Fruit fly (Drosophila melanogaster) whole organism, embryonic: ENCODE measurements around the gene CG2006.
A peak's percentile ranks its signal among the peaks of the same experiment; 100 is the strongest.

Experiments used
- Bgb ChIP-seq: fragments of 200-800 bp; sonication (Bioruptor generic); IDR thresholded peaks from 2 replicates; pipeline ENCODE4 v1.3.6; 2022; ENCODE audit warnings: missing biosample characterization, missing genetic modification characterization; ENCODE audit not compliant: partially characterized antibody
- CG10209 ChIP-seq: fragments of 200-800 bp; sonication (Bioruptor generic); optimal IDR thresholded peaks from 3 replicates; lab custom pipeline; 2017; ENCODE audit warnings: missing biosample characterization, mild to moderate bottlenecking, missing genetic modification characterization, missing genetic modification reagents
- CG11456 ChIP-seq: fragments of 200-800 bp; sonication (Bioruptor generic); IDR thresholded peaks from 3 replicates; pipeline ENCODE4 v1.3.6; 2022; ENCODE audit warnings: missing biosample characterization, missing genetic modification characterization
- CG12236 ChIP-seq: fragments of 200-800 bp; sonication (Bioruptor generic); optimal IDR thresholded peaks from 2 replicates; lab custom pipeline; 2016; ENCODE audit warnings: missing biosample characterization, missing genetic modification characterization
- CG12744 ChIP-seq: fragments of 200-800 bp; sonication (Bioruptor generic); optimal IDR thresholded peaks from 2 replicates; lab custom pipeline; 2016; ENCODE audit warnings: missing biosample characterization, missing genetic modification characterization
- CG13424 ChIP-seq: fragments of 200-800 bp; sonication (Bioruptor generic); optimal IDR thresholded peaks from 2 replicates; lab custom pipeline; 2019; ENCODE audit warnings: missing biosample characterization, mild to moderate bottlenecking, missing genetic modification characterization, moderate library complexity
- CG14667 ChIP-seq: fragments of 200-800 bp; sonication (Bioruptor generic); IDR thresholded peaks from 2 replicates; pipeline ENCODE4 v1.3.6; 2022; ENCODE audit warnings: missing biosample characterization, missing genetic modification characterization
- CG17328 ChIP-seq: fragments of 200-800 bp; sonication (Bioruptor generic); IDR thresholded peaks from 2 replicates; pipeline ENCODE4 v1.3.6; 2022; ENCODE audit warnings: missing biosample characterization, missing genetic modification characterization
- CG17359 ChIP-seq: fragments of 200-800 bp; sonication (Bioruptor generic); optimal IDR thresholded peaks from 3 replicates; lab custom pipeline; 2018; ENCODE audit warnings: missing biosample characterization, mild to moderate bottlenecking, missing genetic modification characterization, moderate library complexity
- CG17829 ChIP-seq: fragments of 200-800 bp; optimal IDR thresholded peaks from 2 replicates; lab custom pipeline; 2019; ENCODE audit warnings: missing biosample characterization, mild to moderate bottlenecking, missing genetic modification characterization, moderate library complexity
- CG3847 ChIP-seq: fragments of 200-800 bp; sonication (Bioruptor generic); IDR thresholded peaks from 2 replicates; pipeline ENCODE4 v1.3.6; 2022; ENCODE audit warnings: missing biosample characterization, missing genetic modification characterization
- CG4404 ChIP-seq: fragments of 200-800 bp; sonication (Bioruptor generic); IDR thresholded peaks from 2 replicates; pipeline ENCODE4 v1.3.6; 2022; ENCODE audit warnings: missing biosample characterization, missing genetic modification characterization
- CG5180 ChIP-seq: fragments of 200-800 bp; sonication (Bioruptor generic); optimal IDR thresholded peaks from 3 replicates; lab custom pipeline; 2017; ENCODE audit warnings: missing biosample characterization, missing genetic modification characterization, mild to moderate bottlenecking, moderate library complexity, missing genetic modification reagents
- CG5953 ChIP-seq: fragments of 200-800 bp; sonication (Bioruptor generic); IDR thresholded peaks from 2 replicates; pipeline ENCODE4 v1.3.6; 2022; ENCODE audit warnings: missing biosample characterization, missing genetic modification characterization
- CG6272 ChIP-seq: fragments of 200-800 bp; sonication (Bioruptor generic); IDR thresholded peaks from 2 replicates; pipeline ENCODE4 v1.3.6; 2022; ENCODE audit warnings: missing biosample characterization, missing genetic modification characterization
- CG6683 ChIP-seq: fragments of 200-800 bp; sonication (Bioruptor generic); optimal IDR thresholded peaks from 2 replicates; lab custom pipeline; 2017; ENCODE audit warnings: missing biosample characterization, mild to moderate bottlenecking, missing genetic modification characterization, missing genetic modification reagents
- CG7271 ChIP-seq: fragments of 200-800 bp; sonication (Bioruptor generic); optimal IDR thresholded peaks from 2 replicates; lab custom pipeline; 2018; ENCODE audit warnings: missing biosample characterization, mild to moderate bottlenecking, missing genetic modification characterization, moderate library complexity
- CoRest ChIP-seq: fragments of 200-800 bp; sonication (Bioruptor generic); optimal IDR thresholded peaks from 3 replicates; lab custom pipeline; 2018; ENCODE audit warnings: missing biosample characterization, mild to moderate bottlenecking, missing genetic modification characterization, moderate library complexity
- D ChIP-seq, 2 experiments: fragments of 200-800 bp in 1 of 2; fragments of >200 bp in 1 of 2; sonication (Bioruptor generic) in 1 of 2; optimal IDR thresholded peaks; 2 replicates in 1 of 2; 3 replicates in 1 of 2; lab custom pipeline; 2017; ENCODE audit warnings: mild to moderate bottlenecking in 1 of 2, missing biosample characterization in 1 of 2, missing genetic modification characterization in 1 of 2, missing genetic modification reagents in 1 of 2
- E2f1 ChIP-seq: fragments of 200-800 bp; sonication (Bioruptor generic); IDR thresholded peaks from 2 replicates; pipeline ENCODE4 v1.3.6; 2022; ENCODE audit warnings: missing biosample characterization, missing genetic modification characterization
- Ets65A ChIP-seq: fragments of 200-800 bp; sonication (Bioruptor generic); peaks from one replicate; lab custom pipeline; 2016; ENCODE audit warnings: missing biosample characterization, missing genetic modification characterization
- HLH3B ChIP-seq: fragments of 200-800 bp; sonication (Bioruptor generic); IDR thresholded peaks from 2 replicates; pipeline ENCODE4 v1.3.6; 2022; ENCODE audit warnings: missing biosample characterization, missing genetic modification characterization
- Hr3 ChIP-seq: fragments of 200-800 bp; sonication (Bioruptor generic); optimal IDR thresholded peaks from 3 replicates; lab custom pipeline; 2016; ENCODE audit warnings: missing biosample characterization, missing genetic modification characterization
- Hr51 ChIP-seq, 2 experiments: fragments of 200-800 bp; sonication (Bioruptor generic); optimal IDR thresholded peaks; 2 replicates in 1 of 2; 3 replicates in 1 of 2; lab custom pipeline; 2016 to 2018; ENCODE audit warnings: missing biosample characterization in 2 of 2, missing genetic modification characterization in 2 of 2, mild to moderate bottlenecking in 1 of 2, moderate library complexity in 1 of 2
- Med ChIP-seq: fragments of 200-800 bp; sonication (Bioruptor generic); peaks from one replicate; lab custom pipeline; 2016; ENCODE audit warnings: missing biosample characterization, missing genetic modification characterization, mild to moderate bottlenecking, inconsistent platforms, moderate library complexity
- Nf-YB ChIP-seq: fragments of 200-800 bp; sonication (Bioruptor generic); optimal IDR thresholded peaks from 3 replicates; lab custom pipeline; 2019; ENCODE audit warnings: missing biosample characterization, mild to moderate bottlenecking, missing genetic modification characterization, moderate library complexity
- Nf-YC ChIP-seq: fragments of 200-800 bp; optimal IDR thresholded peaks from 3 replicates; lab custom pipeline; 2019; ENCODE audit warnings: missing biosample characterization, mild to moderate bottlenecking, missing genetic modification characterization, moderate library complexity
- Optix ChIP-seq: fragments of 200-800 bp; sonication (Bioruptor generic); IDR thresholded peaks from 3 replicates; pipeline ENCODE4 v1.3.6; 2022; ENCODE audit warnings: missing biosample characterization, missing genetic modification characterization
- Scr ChIP-seq: fragments of 200-800 bp; sonication (Bioruptor generic); IDR thresholded peaks from 2 replicates; pipeline ENCODE4 v1.3.6; 2022; ENCODE audit warnings: missing biosample characterization, missing genetic modification characterization; ENCODE audit not compliant: partially characterized antibody
- chm ChIP-seq: fragments of 200-800 bp; sonication (Bioruptor generic); IDR thresholded peaks from 2 replicates; pipeline ENCODE4 v1.3.6; 2022; ENCODE audit warnings: missing biosample characterization, missing genetic modification characterization
- dan ChIP-seq: fragments of 200-800 bp; sonication (Bioruptor generic); IDR thresholded peaks from 2 replicates; pipeline ENCODE4 v1.3.6; 2022; ENCODE audit warnings: missing biosample characterization, missing genetic modification characterization
- en ChIP-seq: fragments of 200-800 bp; sonication (Bioruptor generic); optimal IDR thresholded peaks from 2 replicates; lab custom pipeline; 2016; ENCODE audit warnings: missing biosample characterization, missing genetic modification characterization
- fd3F ChIP-seq: fragments of 200-800 bp; sonication (Bioruptor generic); optimal IDR thresholded peaks from 2 replicates; lab custom pipeline; 2018; ENCODE audit warnings: missing biosample characterization, mild to moderate bottlenecking, missing genetic modification characterization, moderate library complexity
- ftz-f1 ChIP-seq: fragments of 200-800 bp; sonication (Bioruptor generic); optimal IDR thresholded peaks from 2 replicates; lab custom pipeline; 2016; ENCODE audit warnings: missing biosample characterization, missing genetic modification characterization
- gsb-n ChIP-seq: fragments of 200-800 bp; sonication (Bioruptor generic); optimal IDR thresholded peaks from 3 replicates; lab custom pipeline; 2018; ENCODE audit warnings: missing biosample characterization, mild to moderate bottlenecking, missing genetic modification characterization
- hbn ChIP-seq: fragments of 200-800 bp; sonication (Bioruptor generic); IDR thresholded peaks from 2 replicates; pipeline ENCODE4 v1.3.6; 2022; ENCODE audit warnings: missing biosample characterization, missing genetic modification characterization; ENCODE audit not compliant: partially characterized antibody
- her ChIP-seq: fragments of 200-800 bp; sonication (Bioruptor generic); optimal IDR thresholded peaks from 2 replicates; lab custom pipeline; 2016; ENCODE audit warnings: missing biosample characterization, missing genetic modification characterization
- lbe ChIP-seq: fragments of 200-800 bp; sonication (Bioruptor generic); optimal IDR thresholded peaks from 2 replicates; lab custom pipeline; 2016; ENCODE audit warnings: missing biosample characterization, mild to moderate bottlenecking, missing genetic modification characterization
- nerfin-1 ChIP-seq: fragments of 200-800 bp; sonication (Bioruptor generic); optimal IDR thresholded peaks from 3 replicates; lab custom pipeline; 2019; ENCODE audit warnings: missing biosample characterization, mild to moderate bottlenecking, missing genetic modification characterization, moderate library complexity
- nerfin-2 ChIP-seq: fragments of 200-800 bp; sonication (Bioruptor generic); IDR thresholded peaks from 2 replicates; pipeline ENCODE4 v1.3.6; 2022; ENCODE audit warnings: missing biosample characterization, missing genetic modification characterization; ENCODE audit not compliant: partially characterized antibody
- peb ChIP-seq: fragments of 200-800 bp; sonication (Bioruptor generic); IDR thresholded peaks from 2 replicates; pipeline ENCODE4 v1.3.6; 2022; ENCODE audit warnings: missing biosample characterization, missing genetic modification characterization
- ranshi ChIP-seq: fragments of 200-800 bp; sonication (Bioruptor generic); IDR thresholded peaks from 2 replicates; pipeline ENCODE4 v1.3.6; 2022; ENCODE audit warnings: missing biosample characterization, missing genetic modification characterization
- scrt ChIP-seq: fragments of 200-800 bp; sonication (Bioruptor generic); optimal IDR thresholded peaks from 2 replicates; lab custom pipeline; 2018; ENCODE audit warnings: missing biosample characterization, mild to moderate bottlenecking, missing genetic modification characterization, moderate library complexity
- seq ChIP-seq: fragments of 200-800 bp; sonication (Bioruptor generic); IDR thresholded peaks from 2 replicates; pipeline ENCODE4 v1.3.6; 2022; ENCODE audit warnings: missing biosample characterization, missing genetic modification characterization
- sisA ChIP-seq: fragments of 200-800 bp; sonication (Bioruptor generic); IDR thresholded peaks from 2 replicates; pipeline ENCODE4 v1.3.6; 2022; ENCODE audit warnings: missing biosample characterization, missing genetic modification characterization
- slou ChIP-seq: fragments of 200-800 bp; sonication (Bioruptor generic); optimal IDR thresholded peaks from 3 replicates; lab custom pipeline; 2016; ENCODE audit warnings: missing biosample characterization, missing genetic modification characterization
- sna ChIP-seq: fragments of 200-800 bp; sonication (Bioruptor generic); IDR thresholded peaks from 2 replicates; pipeline ENCODE4 v1.3.6; 2022; ENCODE audit warnings: missing biosample characterization, missing genetic modification characterization; ENCODE audit not compliant: partially characterized antibody
- sug ChIP-seq: fragments of 200-800 bp; optimal IDR thresholded peaks from 2 replicates; lab custom pipeline; 2019; ENCODE audit warnings: missing biosample characterization, mild to moderate bottlenecking, missing genetic modification characterization, moderate library complexity
- trem ChIP-seq: fragments of 200-800 bp; optimal IDR thresholded peaks from 3 replicates; lab custom pipeline; 2019; ENCODE audit warnings: missing biosample characterization, mild to moderate bottlenecking, missing genetic modification characterization, moderate library complexity
- trh ChIP-seq: fragments of 200-800 bp; sonication (Bioruptor generic); optimal IDR thresholded peaks from 2 replicates; lab custom pipeline; 2016; ENCODE audit warnings: missing biosample characterization, missing genetic modification characterization

The CG2006 gene

DNA sequence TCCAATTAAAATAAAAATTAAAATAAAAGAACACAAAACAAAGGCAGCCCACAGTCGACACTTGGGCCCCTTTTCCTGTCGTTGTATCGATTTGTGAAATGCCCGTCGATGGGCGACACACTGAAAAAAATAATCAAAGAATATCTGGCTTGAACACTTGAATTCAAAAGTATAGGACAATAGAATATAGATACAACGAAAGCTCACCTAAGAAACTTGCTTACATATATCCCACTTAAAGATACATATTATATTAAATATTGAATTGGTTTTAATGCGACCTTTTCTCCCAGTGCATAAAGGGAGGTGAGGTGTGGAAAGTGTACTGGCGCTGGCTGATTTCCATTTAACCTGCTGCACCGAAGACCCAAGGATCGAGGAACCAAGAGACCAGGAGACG, 32.9 kb downstream of the CG2006 start (continued):
- TF ChIP-seq CG17359 (tag; lab: Kevin White, UChicago): peak; percentile 50
- TF ChIP-seq CG6272 (GFP tag; lab: Robert Waterston, UW): no peak
- peak; percentile 82 for TF ChIP-seq CG17328 (GFP tag; lab: Robert Waterston, UW)
- TF ChIP-seq seq (GFP tag; lab: Robert Waterston, UW): peak; percentile 22; the same call in 1 of the 2 replicates
- TF ChIP-seq Bgb (GFP tag; lab: Robert Waterston, UW): no peak
- peak; percentile 42; the same call in 1 of the 2 replicates for TF ChIP-seq CG14667 (GFP tag; lab: Robert Waterston, UW)
- TF ChIP-seq CG17829 (tag; lab: Kevin White, UChicago): peak; percentile 80
- TF ChIP-seq CG3847 (GFP tag; lab: Robert Waterston, UW): no peak
- TF ChIP-seq hbn (GFP tag; lab: Robert Waterston, UW): no peak
- TF ChIP-seq E2f1: peak; percentile 40; the same call in 1 of the 2 replicates
- TF ChIP-seq sisA (GFP tag; lab: Robert Waterston, UW): peak; percentile 60
- TF ChIP-seq trem (tag; lab: Kevin White, UChicago): peak; percentile 83
- TF ChIP-seq ftz-f1 (GFP tag; lab: Kevin White, UChicago): no peak
- TF ChIP-seq Scr (GFP tag; lab: Robert Waterston, UW): no peak
- TF ChIP-seq CG13424 (tag; lab: Kevin White, UChicago): peak; percentile 42
- TF ChIP-seq Hr51 (GFP tag; optimal IDR thresholded peaks at IDR 0.05; lab: Kevin White, UChicago): peak in 1 of 2 experiments; percentile 6
- TF ChIP-seq dan (GFP tag; lab: Robert Waterston, UW): peak; percentile 62; the same call in 1 of the 2 replicates
- no peak for TF ChIP-seq CG5180 (GFP tag; lab: Kevin White, UChicago)
- TF ChIP-seq en (GFP tag; lab: Kevin White, UChicago): no peak
- TF ChIP-seq sug (tag; lab: Kevin White, UChicago): no peak
- TF ChIP-seq peb (GFP tag; lab: Robert Waterston, UW): no peak
- TF ChIP-seq gsb-n (tag; lab: Kevin White, UChicago): peak; percentile 58
- no peak for TF ChIP-seq sna (GFP tag; lab: Robert Waterston, UW)
- peak; percentile 17; the same call in 1 of the 3 replicates for TF ChIP-seq Optix (GFP tag; lab: Robert Waterston, UW)
- TF ChIP-seq CG11456 (GFP tag; lab: Robert Waterston, UW): no peak
- no peak for TF ChIP-seq CG12236 (GFP tag; lab: Kevin White, UChicago)
- TF ChIP-seq Med (GFP tag; lab: Kevin White, UChicago): peak; percentile 86
- no peak for TF ChIP-seq Nf-YC (tag; lab: Kevin White, UChicago)
- TF ChIP-seq fd3F: no peak
- TF ChIP-seq lbe: peak; percentile 15
- TF ChIP-seq her (GFP tag; lab: Kevin White, UChicago): no peak
- peak; percentile 44 for TF ChIP-seq CG10209 (GFP tag; lab: Kevin White, UChicago)
- TF ChIP-seq Ets65A: no peak
- no peak for TF ChIP-seq trh
- TF ChIP-seq Nf-YB (GFP tag; lab: Kevin White, UChicago): peak; percentile 36
- peak; percentile 8; the same call in 1 of the 2 replicates for TF ChIP-seq ranshi (GFP tag; lab: Robert Waterston, UW)
- TF ChIP-seq Hr3 (GFP tag; lab: Kevin White, UChicago): peak; percentile 29
- TF ChIP-seq CG12744 (GFP tag; lab: Kevin White, UChicago): no peak
- TF ChIP-seq CG6683 (GFP tag; lab: Kevin White, UChicago): no peak
- peak; percentile 28; the same call in 1 of the 2 replicates for TF ChIP-seq HLH3B
- 0 out of 2 replicates have a peak, but pooled peaks have one; percentile 11 for TF ChIP-seq CG5953 (GFP tag; lab: Robert Waterston, UW)
- TF ChIP-seq chm (GFP tag; lab: Robert Waterston, UW): peak; percentile 64; the same call in 1 of the 2 replicates
- TF ChIP-seq nerfin-1: peak; percentile 46
- TF ChIP-seq CG7271 (tag; lab: Kevin White, UChicago): peak; percentile 54
- TF ChIP-seq D (optimal IDR thresholded peaks at IDR 0.05; lab: Kevin White, UChicago): no peak
- peak; percentile 65 for TF ChIP-seq D (GFP tag; optimal IDR thresholded peaks at IDR 0.05; lab: Kevin White, UChicago)
- peak; percentile 47 for TF ChIP-seq CoRest (tag; lab: Kevin White, UChicago)
- TF ChIP-seq slou (GFP tag; lab: Kevin White, UChicago): no peak
- no peak for TF ChIP-seq scrt
- TF ChIP-seq CG4404 (GFP tag; lab: Robert Waterston, UW): peak; percentile 54
- TF ChIP-seq nerfin-2: no peak
